Worm (Caenorhabditis elegans) whole organism, young adult: ENCODE data around the gene tyra-3.
A peak's percentile ranks its signal among the peaks of the same experiment; 100 is the strongest.

ENCODE experiments used
- F37B4.10 ChIP-seq: fragments of 200-800 bp; sonication (Bioruptor generic); IDR thresholded peaks from 2 replicates; pipeline ENCODE4 v1.3.6; 2022; ENCODE audit warnings: missing genetic modification characterization, missing compliant biosample characterization
- F52B5.7 ChIP-seq: sonication (generic microtip); optimal IDR thresholded peaks from 2 replicates; lab custom pipeline; 2016; ENCODE audit warnings: mild to moderate bottlenecking, missing genetic modification characterization, missing compliant biosample characterization
- athp-1 ChIP-seq: sonication (generic microtip); optimal IDR thresholded peaks from 2 replicates; lab custom pipeline; 2017; ENCODE audit warnings: mild to moderate bottlenecking, missing genetic modification characterization, missing compliant biosample characterization
- bed-2 ChIP-seq: fragments of 200-800 bp; sonication (Bioruptor generic); IDR thresholded peaks from 2 replicates; pipeline ENCODE4 v1.3.6; 2022; ENCODE audit warnings: missing genetic modification reagents, missing genetic modification characterization, missing compliant biosample characterization
- dox-1 ChIP-seq: fragments of 200-800 bp; sonication (Bioruptor generic); IDR thresholded peaks from 2 replicates; pipeline ENCODE4 v1.3.6; 2022; ENCODE audit warnings: missing genetic modification reagents, missing genetic modification characterization, missing compliant biosample characterization
- efl-1 ChIP-seq: fragments of 150-350 bp; optimal IDR thresholded peaks from 2 replicates; lab custom pipeline; 2014; ENCODE audit warnings: missing biosample characterization, missing genetic modification reagents, missing genetic modification characterization
- ets-4 ChIP-seq: fragments of 200-800 bp; sonication (Bioruptor generic); optimal IDR thresholded peaks from 2 replicates; lab custom pipeline; 2018; ENCODE audit warnings: mild to moderate bottlenecking, missing genetic modification characterization, missing compliant biosample characterization
- hsf-1 ChIP-seq: fragments of 200-800 bp; sonication (Bioruptor generic); IDR thresholded peaks from 2 replicates; pipeline ENCODE4 v1.3.6; 2022; ENCODE audit warnings: missing genetic modification reagents, missing genetic modification characterization, missing compliant biosample characterization
- lin-26 ChIP-seq: fragments of 200-800 bp; sonication (Bioruptor generic); IDR thresholded peaks from 2 replicates; pipeline ENCODE4 v1.3.6; 2022; ENCODE audit warnings: missing genetic modification reagents, missing genetic modification characterization, missing compliant biosample characterization
- lsy-27 ChIP-seq: sonication (generic microtip); optimal IDR thresholded peaks from 2 replicates; lab custom pipeline; 2017; ENCODE audit warnings: missing genetic modification characterization, mild to moderate bottlenecking, missing compliant biosample characterization, antibody characterized with exemption, missing genotype, borderline replicate concordance; ENCODE audit not compliant: insufficient read depth
- mcd-1 ChIP-seq: fragments of 200-800 bp; sonication (Bioruptor generic); IDR thresholded peaks from 2 replicates; pipeline ENCODE4 v1.3.6; 2022; ENCODE audit warnings: missing genetic modification reagents, missing genetic modification characterization, missing compliant biosample characterization
- nhr-90 ChIP-seq: sonication (generic microtip); optimal IDR thresholded peaks from 2 replicates; lab custom pipeline; 2016; ENCODE audit warnings: missing genotype, mild to moderate bottlenecking, missing genetic modification characterization, missing compliant biosample characterization
- pha-4 ChIP-seq: fragments of 150-350 bp; sonication (generic microtip); optimal IDR thresholded peaks from 2 replicates; lab custom pipeline; 2014; ENCODE audit warnings: missing biosample characterization, missing genetic modification reagents, missing genetic modification characterization
- unc-62 ChIP-seq: fragments of 150-350 bp; optimal IDR thresholded peaks from 2 replicates; lab custom pipeline; 2014; ENCODE audit warnings: missing biosample characterization, missing genetic modification reagents, missing genetic modification characterization

- TF ChIP-seq nhr-90 (no peak), efl-1 (GFP tag; lab: Kevin White, UChicago) (no peak), ets-4 (GFP tag; lab: Kevin White, UChicago) (no peak), lsy-27 (tag; lab: Kevin White, UChicago) (no peak), bed-2 (no peak), F37B4.10 (GFP tag; lab: Robert Waterston, UW) (no peak), mcd-1 (GFP tag; lab: Robert Waterston, UW) (peak; percentile 19; the same call in 1 of the 2 replicates), dox-1 (GFP tag; lab: Robert Waterston, UW) (no peak), F52B5.7 (tag; lab: Kevin White, UChicago) (no peak), hsf-1 (no peak), lin-26 (GFP tag; lab: Robert Waterston, UW) (no peak), athp-1 (tag; lab: Kevin White, UChicago) (no peak), pha-4 (no peak), unc-62 (GFP tag; lab: Kevin White, UChicago) (no peak)
These were observed 34.3 kb downstream of the tyra-3 start for ce11 chrX:4982009-4982625.
